Fruit fly (Drosophila melanogaster): ENCODE results near the gene CG14229.
A peak's percentile ranks its signal among the peaks of the same experiment; 100 is the strongest.

The CG14229 gene

DNA sequence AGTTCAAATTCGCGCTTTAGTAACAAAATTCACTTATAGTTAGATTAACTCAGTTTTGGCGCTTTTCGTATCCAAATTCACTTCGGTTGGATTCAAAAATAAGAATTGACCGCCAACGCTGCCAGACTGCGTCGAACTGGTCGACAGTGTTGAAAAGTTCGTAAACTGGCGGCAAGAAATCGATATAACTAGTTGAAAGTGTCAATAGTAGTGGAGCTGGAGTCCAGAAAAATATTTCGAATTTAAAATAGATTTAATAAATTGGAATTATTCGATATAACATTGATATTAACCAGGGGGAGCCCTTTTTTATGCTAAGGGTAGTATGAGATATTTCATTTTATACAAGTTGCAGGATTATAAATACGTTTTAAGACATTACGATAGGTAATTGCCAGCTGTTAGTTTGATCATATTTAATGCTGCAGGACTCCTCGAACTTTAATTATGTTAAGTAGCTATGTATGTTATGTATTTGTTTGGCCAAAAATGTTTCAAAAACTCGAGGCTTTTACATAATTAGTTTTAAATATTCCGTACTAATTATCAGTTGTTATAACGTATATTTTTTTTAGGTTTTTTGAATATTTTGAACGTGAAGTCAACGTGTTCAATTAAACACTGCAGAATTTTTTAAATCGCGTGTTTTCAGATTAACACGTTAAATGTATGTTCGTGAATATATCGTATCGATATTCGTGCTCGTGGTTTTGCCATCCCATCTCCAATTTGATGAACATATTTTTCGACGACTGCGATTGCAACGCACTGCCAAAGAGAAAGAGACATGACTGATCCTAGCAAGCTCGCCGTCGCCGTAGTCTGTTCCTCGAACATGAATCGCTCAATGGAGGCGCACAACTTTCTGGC lies 31.0 kb downstream of the CG14229 start, which contains the start of the genes CG14223 and Ssu72:
CG14223 (minus strand) TSS at position 113 of the 870 bp plus-strand sequence.
Ssu72 (plus strand) TSS at position 703 of the 870 bp plus-strand sequence.
- TF ChIP-seq CG8478 (optimal IDR thresholded peaks at IDR 0.05) (no peak), CTCF (optimal IDR thresholded peaks at IDR 0.05) (no peak)

DNA sequence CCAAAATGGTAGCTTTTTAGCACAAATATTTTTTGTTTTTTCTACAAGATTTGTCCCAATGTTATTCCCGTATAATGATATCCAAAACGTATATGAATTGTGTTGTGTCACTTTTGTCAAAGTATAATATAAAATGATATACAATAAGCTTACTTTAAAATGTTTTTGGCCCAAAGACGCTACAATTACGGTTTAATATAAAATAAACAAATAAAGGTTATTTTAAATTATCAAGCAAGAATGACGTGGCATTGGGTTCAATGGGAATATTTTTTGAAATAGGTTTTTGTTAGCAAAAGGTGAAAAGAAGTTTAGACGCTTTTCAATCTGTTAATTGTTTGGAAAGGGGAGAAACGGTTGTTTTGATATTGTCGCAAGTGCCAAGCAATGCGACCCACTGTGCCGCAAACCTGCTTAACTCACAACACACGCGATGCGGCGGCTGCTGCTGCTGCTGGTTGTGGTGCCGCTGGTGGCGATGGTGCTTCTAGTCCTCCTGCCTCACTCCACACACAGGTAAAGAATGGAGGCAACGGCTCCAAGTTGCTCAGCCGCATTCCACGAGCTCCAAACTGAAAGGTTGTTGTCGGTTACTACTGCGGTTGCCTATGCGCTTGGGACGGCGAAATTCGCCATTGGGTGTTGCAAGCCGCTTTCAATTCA lies 31.7 kb downstream of the CG14229 start:
- TF ChIP-seq CG8478 (optimal IDR thresholded peaks at IDR 0.05) = no peak
- no peak for TF ChIP-seq CTCF (optimal IDR thresholded peaks at IDR 0.05)

DNA sequence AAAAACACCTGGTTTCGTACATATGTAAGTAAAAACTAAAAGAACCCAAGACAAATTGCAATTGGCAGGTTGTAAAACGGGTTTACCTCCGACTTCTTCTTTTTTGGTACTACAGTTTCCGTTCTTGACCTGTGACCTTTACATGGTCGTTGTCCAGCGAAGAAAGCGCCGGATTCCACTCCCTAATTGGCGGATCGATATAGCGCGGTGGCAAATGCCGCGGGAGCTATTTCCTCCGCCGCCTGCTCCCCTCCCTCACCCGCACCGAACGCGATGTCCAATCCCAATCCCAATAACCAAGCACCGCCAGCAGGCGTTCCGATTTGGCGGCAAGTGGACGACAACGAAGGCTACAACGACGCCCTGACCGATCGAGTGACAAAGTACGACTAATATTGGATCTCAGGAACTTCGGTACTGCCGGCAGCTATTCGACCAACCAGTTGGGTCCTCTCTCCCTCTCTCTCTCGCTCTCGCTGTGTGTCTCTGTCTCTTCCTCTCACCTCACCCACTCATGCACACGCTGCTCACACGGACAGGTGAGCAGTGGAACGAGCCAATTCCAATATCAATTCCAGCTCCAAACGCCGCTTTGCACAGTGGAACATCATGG lies 32.4 kb downstream of the CG14229 start:
- TF ChIP-seq CG8478 (optimal IDR thresholded peaks at IDR 0.05) (no peak), CTCF (optimal IDR thresholded peaks at IDR 0.05) (no peak)

dm6 chrX:19651757-19652419 lies 43.2 kb downstream of the CG14229 start, which contains the start of the genes Ranbp21 and Elys:
Ranbp21 (minus strand) TSS chrX:19652269.
Elys (plus strand) TSS chrX:19652305.
- TF ChIP-seq CTCF (optimal IDR thresholded peaks at IDR 0.05) = peak in 1 of 2 experiments; percentile 23
- no peak for TF ChIP-seq CG8478 (optimal IDR thresholded peaks at IDR 0.05)

DNA sequence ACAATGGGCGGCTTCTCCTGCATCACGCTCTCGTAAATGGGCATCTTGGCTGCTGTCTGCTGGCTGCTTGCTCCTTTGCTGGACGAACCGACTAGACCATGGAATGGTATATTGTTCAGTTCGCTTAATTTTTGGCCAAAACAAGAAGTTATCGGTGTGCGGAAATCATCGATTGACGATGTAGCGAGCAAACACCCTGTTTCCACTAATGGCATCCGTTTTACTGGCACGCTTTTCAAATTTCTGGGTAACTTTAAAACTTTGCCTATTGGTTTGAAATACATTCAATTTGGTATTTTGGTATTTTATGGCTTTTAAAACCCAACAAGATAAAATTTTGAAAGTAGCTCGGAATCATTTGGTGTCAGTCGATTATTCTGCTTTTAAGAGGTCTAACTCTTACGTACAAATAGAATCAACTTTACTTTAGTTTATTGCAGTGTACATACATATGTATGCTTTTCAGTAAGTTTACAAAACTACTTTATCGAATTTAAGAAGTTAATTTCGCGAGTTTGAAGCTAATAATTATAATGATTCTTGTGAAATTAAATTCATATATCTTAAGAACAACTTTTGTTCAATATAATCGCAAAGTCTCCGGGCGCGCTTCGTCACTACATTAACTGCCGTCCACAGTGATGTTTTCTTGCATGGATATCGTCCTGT lies 49.0 kb downstream of the CG14229 start, which contains the start of gene Arp10:
Arp10 (minus strand) TSS at position 304 of the 669 bp plus-strand sequence.
- TF ChIP-seq CTCF (optimal IDR thresholded peaks at IDR 0.05) (no peak), CG8478 (optimal IDR thresholded peaks at IDR 0.05) (no peak)

Measured in S2 (cell line).